Worm (Caenorhabditis elegans) whole organism, mixed stage, embryonic: Measurements from ENCODE around the gene ssp-33.

Experiments
- M03D4.4 ChIP-seq: sonication (generic microtip); optimal IDR thresholded peaks from 2 replicates; lab custom pipeline; 2017; ENCODE audit warnings: mild to moderate bottlenecking, missing genetic modification characterization, missing compliant biosample characterization
- blmp-1 ChIP-seq: fragments of 150-350 bp; optimal IDR thresholded peaks from 2 replicates; lab custom pipeline; 2014; ENCODE audit warnings: missing biosample characterization, missing genetic modification characterization
- ceh-39 ChIP-seq: fragments of 150-350 bp; optimal IDR thresholded peaks from 2 replicates; lab custom pipeline; 2014; ENCODE audit warnings: missing biosample characterization, missing genetic modification characterization
- ceh-43 ChIP-seq: fragments of 200-800 bp; sonication (Bioruptor generic); optimal IDR thresholded peaks from 2 replicates; lab custom pipeline; 2018; ENCODE audit warnings: mild to moderate bottlenecking, missing genetic modification characterization, moderate library complexity, missing compliant biosample characterization
- ceh-83 ChIP-seq: fragments of 200-800 bp; sonication (Bioruptor generic); optimal IDR thresholded peaks from 2 replicates; lab custom pipeline; 2018; ENCODE audit warnings: mild to moderate bottlenecking, missing genetic modification characterization, missing compliant biosample characterization
- ces-1 ChIP-seq: fragments of 150-350 bp; optimal IDR thresholded peaks from 2 replicates; lab custom pipeline; 2014; ENCODE audit warnings: missing biosample characterization, missing genetic modification reagents, missing genetic modification characterization
- cnd-1 ChIP-seq: fragments of 200-800 bp; sonication (Bioruptor generic); optimal IDR thresholded peaks from 2 replicates; lab custom pipeline; 2018; ENCODE audit warnings: mild to moderate bottlenecking, missing genetic modification characterization, missing compliant biosample characterization
- elt-1 ChIP-seq: sonication (generic microtip); optimal IDR thresholded peaks from 2 replicates; lab custom pipeline; 2017; ENCODE audit warnings: missing genetic modification characterization, mild to moderate bottlenecking, missing compliant biosample characterization, antibody characterized with exemption, moderate library complexity, borderline replicate concordance; ENCODE audit not compliant: insufficient read depth
- elt-3 ChIP-seq: fragments of 150-350 bp; optimal IDR thresholded peaks from 2 replicates; lab custom pipeline; 2014; ENCODE audit warnings: missing biosample characterization, missing genetic modification characterization
- ham-2 ChIP-seq: fragments of 200-800 bp; sonication (Bioruptor generic); optimal IDR thresholded peaks from 2 replicates; lab custom pipeline; 2018; ENCODE audit warnings: mild to moderate bottlenecking, missing genetic modification characterization, missing compliant biosample characterization
- hlh-1 ChIP-seq: fragments of 150-350 bp; optimal IDR thresholded peaks from 2 replicates; lab custom pipeline; 2014; ENCODE audit warnings: missing biosample characterization, missing genetic modification reagents, missing genetic modification characterization
- lin-13 ChIP-seq: fragments of 150-350 bp; optimal IDR thresholded peaks from 2 replicates; lab custom pipeline; 2014; ENCODE audit warnings: missing biosample characterization, missing genetic modification characterization
- lin-32 ChIP-seq: fragments of 200-800 bp; sonication (Bioruptor generic); optimal IDR thresholded peaks from 2 replicates; lab custom pipeline; 2018; ENCODE audit warnings: mild to moderate bottlenecking, missing genetic modification characterization, missing compliant biosample characterization
- lsy-2 ChIP-seq: fragments of 150-350 bp; optimal IDR thresholded peaks from 2 replicates; lab custom pipeline; 2014; ENCODE audit warnings: missing biosample characterization, missing genetic modification characterization
- mep-1 ChIP-seq: fragments of 150-350 bp; optimal IDR thresholded peaks from 2 replicates; lab custom pipeline; 2017; ENCODE audit warnings: missing biosample characterization, missing genetic modification reagents, missing genetic modification characterization, inconsistent platforms
- mls-2 ChIP-seq: sonication (generic microtip); optimal IDR thresholded peaks from 2 replicates; lab custom pipeline; 2016; ENCODE audit warnings: mild to moderate bottlenecking, missing genetic modification characterization, moderate library complexity, missing compliant biosample characterization
- nhr-12 ChIP-seq: fragments of 150-350 bp; optimal IDR thresholded peaks from 2 replicates; lab custom pipeline; 2014; ENCODE audit warnings: missing biosample characterization, missing genetic modification characterization
- nhr-237 ChIP-seq: fragments of 150-350 bp; optimal IDR thresholded peaks from 2 replicates; lab custom pipeline; 2014; ENCODE audit warnings: missing biosample characterization, missing genetic modification characterization
- nhr-28 ChIP-seq: fragments of 150-350 bp; optimal IDR thresholded peaks from 2 replicates; lab custom pipeline; 2014; ENCODE audit warnings: missing biosample characterization, missing genetic modification characterization
- nhr-76 ChIP-seq: sonication (generic microtip); optimal IDR thresholded peaks from 2 replicates; lab custom pipeline; 2017; ENCODE audit warnings: missing biosample characterization, missing genetic modification characterization
- pha-4 ChIP-seq: fragments of 150-350 bp; optimal IDR thresholded peaks from 2 replicates; lab custom pipeline; 2018; ENCODE audit warnings: missing biosample characterization, missing genetic modification reagents, missing genetic modification characterization
- sem-2 ChIP-seq: fragments of 200-800 bp; sonication (Bioruptor generic); optimal IDR thresholded peaks from 2 replicates; lab custom pipeline; 2018; ENCODE audit warnings: mild to moderate bottlenecking, missing genetic modification characterization, missing compliant biosample characterization
- snpc-4 ChIP-seq: fragments of 150-350 bp; optimal IDR thresholded peaks from 2 replicates; lab custom pipeline; 2014; ENCODE audit warnings: missing biosample characterization, missing genetic modification characterization
- sptf-1 ChIP-seq: sonication (generic microtip); optimal IDR thresholded peaks from 2 replicates; lab custom pipeline; 2017; ENCODE audit warnings: mild to moderate bottlenecking, missing genetic modification characterization, moderate library complexity, missing compliant biosample characterization
- tbx-8 ChIP-seq: fragments of 200-800 bp; sonication (Bioruptor generic); optimal IDR thresholded peaks from 2 replicates; lab custom pipeline; 2018; ENCODE audit warnings: mild to moderate bottlenecking, missing genetic modification characterization, moderate library complexity, missing compliant biosample characterization
- unc-120 ChIP-seq: sonication (generic microtip); optimal IDR thresholded peaks from 2 replicates; lab custom pipeline; 2017; ENCODE audit warnings: missing genetic modification characterization, missing compliant biosample characterization; ENCODE audit not compliant: poor library complexity, severe bottlenecking
- unc-39 ChIP-seq: fragments of 150-350 bp; optimal IDR thresholded peaks from 2 replicates; lab custom pipeline; 2014; ENCODE audit warnings: missing biosample characterization, missing genetic modification characterization
- zip-8 ChIP-seq: fragments of 150-350 bp; optimal IDR thresholded peaks from 2 replicates; lab custom pipeline; 2014; ENCODE audit warnings: missing biosample characterization, missing genetic modification characterization

ssp-33 gene

ce11 chrV:14729343-14729742 is 18.2 kb downstream of the ssp-33 start, which contains the start of gene oig-3:
oig-3 (plus strand) TSS chrV:14729643.
- no peak for TF ChIP-seq nhr-76 (tag; lab: Kevin White, UChicago)
- no peak for TF ChIP-seq elt-3 (tag; lab: Kevin White, UChicago)
- TF ChIP-seq snpc-4 (tag; lab: Kevin White, UChicago) = no peak
- TF ChIP-seq hlh-1 (tag; lab: Kevin White, UChicago) = no peak
- TF ChIP-seq sem-2 = no peak
- no peak for TF ChIP-seq M03D4.4
- TF ChIP-seq nhr-12 = no peak
- TF ChIP-seq mep-1 (tag; lab: Kevin White, UChicago) = no peak
- no peak for TF ChIP-seq lin-13 (tag; lab: Kevin White, UChicago)
- TF ChIP-seq lin-32 (GFP tag; lab: Kevin White, UChicago) = no peak
- TF ChIP-seq nhr-28 (tag; lab: Kevin White, UChicago) = no peak
- TF ChIP-seq ceh-39 (tag; lab: Kevin White, UChicago) = no peak
- TF ChIP-seq blmp-1 = no peak
- no peak for TF ChIP-seq nhr-237 (tag; lab: Kevin White, UChicago)
- no peak for TF ChIP-seq ham-2 (GFP tag; lab: Kevin White, UChicago)
- no peak for TF ChIP-seq tbx-8

- TF ChIP-seq ceh-83 (GFP tag; lab: Kevin White, UChicago) (no peak), sptf-1 (tag; lab: Kevin White, UChicago) (no peak), ces-1 (GFP tag; lab: Kevin White, UChicago) (peak; percentile 89), mep-1 (tag; lab: Kevin White, UChicago) (peak; percentile 1), blmp-1 (no peak), elt-3 (tag; lab: Kevin White, UChicago) (no peak), snpc-4 (tag; lab: Kevin White, UChicago) (no peak), elt-1 (tag; lab: Kevin White, UChicago) (no peak), pha-4 (tag; lab: Kevin White, UChicago) (no peak)
Observed at ce11 chrV:14734187-14734765, 23.1 kb downstream of the ssp-33 start, which contains the start of gene unc-61. unc-61 (minus strand) TSS chrV:14734237.

- TF ChIP-seq elt-1 (tag; lab: Kevin White, UChicago) (no peak), nhr-12 (no peak), cnd-1 (tag; lab: Kevin White, UChicago) (no peak), unc-120 (tag; lab: Kevin White, UChicago) (no peak), blmp-1 (no peak), unc-39 (tag; lab: Kevin White, UChicago) (no peak), zip-8 (tag; lab: Kevin White, UChicago) (no peak), ceh-43 (GFP tag; lab: Kevin White, UChicago) (no peak)
- TF ChIP-seq, all 35 proteins: peak for 0
Observed at ce11 chrV:14736851-14737250, 25.7 kb downstream of the ssp-33 start, which contains the start of gene Y50E8A.5. Y50E8A.5 (minus strand) TSS chrV:14736951.

- TF ChIP-seq ceh-39 (tag; lab: Kevin White, UChicago) (no peak), lsy-2 (tag; lab: Kevin White, UChicago) (no peak), tbx-8 (no peak), lin-32 (GFP tag; lab: Kevin White, UChicago) (no peak), mls-2 (tag; lab: Kevin White, UChicago) (no peak), ceh-83 (GFP tag; lab: Kevin White, UChicago) (no peak)
Observed at ce11 chrV:14741233-14741632, 30.1 kb downstream of the ssp-33 start, which contains the start of gene Y50E8A.6. Y50E8A.6 (minus strand) TSS chrV:14741333.

ce11 chrV:14744824-14745223 is 33.6 kb downstream of the ssp-33 start:
- TF ChIP-seq lin-32 (GFP tag; lab: Kevin White, UChicago) (no peak), unc-120 (tag; lab: Kevin White, UChicago) (no peak), zip-8 (tag; lab: Kevin White, UChicago) (no peak), nhr-28 (tag; lab: Kevin White, UChicago) (no peak), ceh-39 (tag; lab: Kevin White, UChicago) (no peak), M03D4.4 (no peak)

DNA sequence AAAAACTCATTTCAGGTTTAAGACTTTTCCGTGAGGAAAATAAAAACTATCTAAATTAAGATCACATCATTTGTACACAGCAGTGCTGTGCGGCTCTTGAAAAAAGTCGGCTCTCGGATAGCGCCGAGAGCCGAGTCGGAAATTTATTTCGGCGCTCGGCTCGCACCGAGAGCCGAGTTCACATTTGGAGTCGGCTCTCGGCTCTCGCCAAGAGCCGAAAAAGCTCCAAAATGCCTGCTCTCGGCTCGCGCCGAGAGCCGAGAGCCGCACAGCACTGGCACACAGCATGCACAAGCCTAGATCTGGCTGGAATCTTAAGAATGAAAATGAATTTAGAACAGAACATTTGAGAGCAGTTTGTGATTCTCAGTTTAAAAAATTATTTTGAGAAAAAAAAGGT is 35.8 kb downstream of the ssp-33 start:
- TF ChIP-seq ceh-39 (tag; lab: Kevin White, UChicago) = no peak
